Fruit fly (Drosophila melanogaster) whole organism: Measurements from ENCODE around the gene CG14270.

Experiments used
- Dll ChIP-seq: fragments of >200 bp; optimal IDR thresholded peaks from 2 replicates; lab custom pipeline; 2017
- pan ChIP-seq: fragments of >200 bp; optimal IDR thresholded peaks from 2 replicates; lab custom pipeline; 2017
- psq ChIP-seq: fragments of >200 bp; optimal IDR thresholded peaks from 2 replicates; lab custom pipeline; 2017
- usp ChIP-seq: fragments of >200 bp; optimal IDR thresholded peaks from 2 replicates; lab custom pipeline; 2017; ENCODE audit warnings: missing biosample characterization, missing genetic modification characterization, mixed read lengths

dm6 chrX:3457518-3457917 is 27.7 kb downstream of the CG14270 start:
- TF ChIP-seq usp (GFP tag; lab: Kevin White, UChicago) (no peak), pan (lab: Kevin White, UChicago) (no peak), psq (lab: Kevin White, UChicago) (no peak), Dll (lab: Kevin White, UChicago) (no peak)
